Fruit fly (Drosophila melanogaster) whole organism, embryonic: ENCODE results near the gene waw.

ENCODE experiments used
- ATbp ChIP-seq: fragments of 200-800 bp; sonication (Bioruptor generic); optimal IDR thresholded peaks from 2 replicates; lab custom pipeline; 2017; ENCODE audit warnings: missing biosample characterization, mild to moderate bottlenecking, missing genetic modification characterization, missing genetic modification reagents
- CG10979 ChIP-seq: fragments of 200-800 bp; sonication (Bioruptor generic); optimal IDR thresholded peaks from 2 replicates; lab custom pipeline; 2018; ENCODE audit warnings: missing biosample characterization, mild to moderate bottlenecking, missing genetic modification characterization, moderate library complexity
- CG11093 ChIP-seq: fragments of 200-800 bp; sonication (Bioruptor generic); IDR thresholded peaks from 3 replicates; pipeline ENCODE4 v1.3.6; 2022; ENCODE audit warnings: missing biosample characterization, missing genetic modification characterization
- CG12659 ChIP-seq: fragments of 200-800 bp; sonication (Bioruptor generic); optimal IDR thresholded peaks from 3 replicates; lab custom pipeline; 2017; ENCODE audit warnings: mild to moderate bottlenecking, missing biosample characterization, missing genetic modification reagents, missing genetic modification characterization
- CG13424 ChIP-seq: fragments of 200-800 bp; sonication (Bioruptor generic); optimal IDR thresholded peaks from 2 replicates; lab custom pipeline; 2019; ENCODE audit warnings: missing biosample characterization, mild to moderate bottlenecking, missing genetic modification characterization, moderate library complexity
- CG14441 ChIP-seq: fragments of 200-800 bp; sonication (Bioruptor generic); IDR thresholded peaks from 2 replicates; pipeline ENCODE4 v1.3.6; 2022; ENCODE audit warnings: missing biosample characterization, missing genetic modification characterization
- CG15601 ChIP-seq: fragments of 200-800 bp; sonication (Bioruptor generic); optimal IDR thresholded peaks from 3 replicates; lab custom pipeline; 2019; ENCODE audit warnings: missing biosample characterization, mild to moderate bottlenecking, missing genetic modification characterization, moderate library complexity
- CG17385 ChIP-seq: fragments of 200-800 bp; sonication (Bioruptor generic); optimal IDR thresholded peaks from 3 replicates; lab custom pipeline; 2018; ENCODE audit warnings: missing biosample characterization, mild to moderate bottlenecking, missing genetic modification characterization
- CG17829 ChIP-seq: fragments of 200-800 bp; optimal IDR thresholded peaks from 2 replicates; lab custom pipeline; 2019; ENCODE audit warnings: missing biosample characterization, mild to moderate bottlenecking, missing genetic modification characterization, moderate library complexity
- CG18262 ChIP-seq: fragments of 200-800 bp; optimal IDR thresholded peaks from 3 replicates; lab custom pipeline; 2019; ENCODE audit warnings: missing biosample characterization, mild to moderate bottlenecking, missing genetic modification characterization, moderate library complexity
- CG2712 ChIP-seq: fragments of 200-800 bp; optimal IDR thresholded peaks from 3 replicates; lab custom pipeline; 2019; ENCODE audit warnings: missing biosample characterization, mild to moderate bottlenecking, missing genetic modification characterization, moderate library complexity
- CG2875 ChIP-seq: fragments of 200-800 bp; sonication (Bioruptor generic); optimal IDR thresholded peaks from 2 replicates; lab custom pipeline; 2017; ENCODE audit warnings: missing biosample characterization, mild to moderate bottlenecking, missing genetic modification characterization, missing genetic modification reagents
- CG34376 ChIP-seq: fragments of 200-800 bp; sonication (Bioruptor generic); optimal IDR thresholded peaks from 2 replicates; lab custom pipeline; 2018; ENCODE audit warnings: missing biosample characterization, mild to moderate bottlenecking, missing genetic modification characterization
- CG4424 ChIP-seq: fragments of 200-800 bp; sonication (Bioruptor generic); optimal IDR thresholded peaks from 3 replicates; lab custom pipeline; 2016; ENCODE audit warnings: missing biosample characterization, missing genetic modification characterization
- CG4730 ChIP-seq: fragments of 200-800 bp; sonication (Bioruptor generic); IDR thresholded peaks from 2 replicates; pipeline ENCODE4 v1.3.6; 2022; ENCODE audit warnings: missing biosample characterization, missing genetic modification characterization
- CG4820 ChIP-seq: fragments of 200-800 bp; sonication (Bioruptor generic); optimal IDR thresholded peaks from 3 replicates; lab custom pipeline; 2016; ENCODE audit warnings: missing biosample characterization, missing genetic modification characterization
- CG7357 ChIP-seq: fragments of 200-800 bp; sonication (Bioruptor generic); IDR thresholded peaks from 3 replicates; pipeline ENCODE4 v1.3.6; 2022; ENCODE audit warnings: missing biosample characterization, missing genetic modification characterization
- CoRest ChIP-seq: fragments of 200-800 bp; sonication (Bioruptor generic); optimal IDR thresholded peaks from 3 replicates; lab custom pipeline; 2018; ENCODE audit warnings: missing biosample characterization, mild to moderate bottlenecking, missing genetic modification characterization, moderate library complexity
- Dip3 ChIP-seq: fragments of 200-800 bp; sonication (Bioruptor generic); optimal IDR thresholded peaks from 3 replicates; lab custom pipeline; 2016; ENCODE audit warnings: missing biosample characterization, missing genetic modification characterization
- E2f1 ChIP-seq: fragments of 200-800 bp; sonication (Bioruptor generic); IDR thresholded peaks from 2 replicates; pipeline ENCODE4 v1.3.6; 2022; ENCODE audit warnings: missing biosample characterization, missing genetic modification characterization
- ERR ChIP-seq: fragments of 200-800 bp; sonication (Bioruptor generic); optimal IDR thresholded peaks from 2 replicates; lab custom pipeline; 2016; ENCODE audit warnings: missing biosample characterization, missing genetic modification characterization
- Fer1 ChIP-seq: fragments of 200-800 bp; sonication (Bioruptor generic); optimal IDR thresholded peaks from 2 replicates; lab custom pipeline; 2017; ENCODE audit warnings: missing biosample characterization, mild to moderate bottlenecking, missing genetic modification characterization
- HLH3B ChIP-seq: fragments of 200-800 bp; sonication (Bioruptor generic); IDR thresholded peaks from 2 replicates; pipeline ENCODE4 v1.3.6; 2022; ENCODE audit warnings: missing biosample characterization, missing genetic modification characterization
- Hr3 ChIP-seq: fragments of 200-800 bp; sonication (Bioruptor generic); optimal IDR thresholded peaks from 3 replicates; lab custom pipeline; 2016; ENCODE audit warnings: missing biosample characterization, missing genetic modification characterization
- MBD-R2 ChIP-seq: fragments of 200-800 bp; sonication (Bioruptor generic); IDR thresholded peaks from 2 replicates; pipeline ENCODE4 v1.3.6; 2022; ENCODE audit warnings: missing biosample characterization, missing genetic modification characterization
- Med ChIP-seq: fragments of 200-800 bp; sonication (Bioruptor generic); peaks from one replicate; lab custom pipeline; 2016; ENCODE audit warnings: missing biosample characterization, missing genetic modification characterization, mild to moderate bottlenecking, inconsistent platforms, moderate library complexity
- Meics ChIP-seq: fragments of 200-800 bp; sonication (Bioruptor generic); optimal IDR thresholded peaks from 2 replicates; lab custom pipeline; 2017; ENCODE audit warnings: missing biosample characterization, mild to moderate bottlenecking, missing genetic modification characterization
- NK7.1 ChIP-seq: fragments of 200-800 bp; sonication (Bioruptor generic); optimal IDR thresholded peaks from 3 replicates; lab custom pipeline; 2016; ENCODE audit warnings: missing biosample characterization, missing genetic modification characterization
- Oli ChIP-seq: fragments of 200-800 bp; sonication (Bioruptor generic); optimal IDR thresholded peaks from 2 replicates; lab custom pipeline; 2018; ENCODE audit warnings: missing biosample characterization, mild to moderate bottlenecking, missing genetic modification characterization, moderate library complexity
- Rfx ChIP-seq: fragments of 200-800 bp; sonication (Bioruptor generic); IDR thresholded peaks from 2 replicates; pipeline ENCODE4 v1.3.6; 2022; ENCODE audit warnings: missing biosample characterization, missing genetic modification characterization
- Ssrp ChIP-seq: fragments of 200-800 bp; sonication (Bioruptor generic); optimal IDR thresholded peaks from 2 replicates; lab custom pipeline; 2018; ENCODE audit warnings: missing biosample characterization, mild to moderate bottlenecking, missing genetic modification characterization, moderate library complexity
- Xbp1 ChIP-seq: fragments of 200-800 bp; sonication (Bioruptor generic); optimal IDR thresholded peaks from 3 replicates; lab custom pipeline; 2016; ENCODE audit warnings: missing biosample characterization, mild to moderate bottlenecking, missing genetic modification characterization
- ab ChIP-seq: fragments of 200-800 bp; sonication (Bioruptor generic); optimal IDR thresholded peaks from 2 replicates; lab custom pipeline; 2016; ENCODE audit warnings: missing biosample characterization, missing genetic modification characterization
- az2 ChIP-seq: fragments of 200-800 bp; sonication (Bioruptor generic); optimal IDR thresholded peaks from 3 replicates; lab custom pipeline; 2016; ENCODE audit warnings: missing biosample characterization, missing genetic modification characterization
- bcd ChIP-seq: fragments of 200-800 bp; sonication (Bioruptor generic); optimal IDR thresholded peaks from 2 replicates; lab custom pipeline; 2017; ENCODE audit warnings: missing biosample characterization, mild to moderate bottlenecking, missing genetic modification characterization
- chif ChIP-seq, 2 experiments: fragments of 200-800 bp; sonication (Bioruptor generic); optimal IDR thresholded peaks; 3 replicates each; lab custom pipeline; 2016; ENCODE audit warnings: missing biosample characterization in 2 of 2, missing genetic modification characterization in 2 of 2
- chm ChIP-seq: fragments of 200-800 bp; sonication (Bioruptor generic); IDR thresholded peaks from 2 replicates; pipeline ENCODE4 v1.3.6; 2022; ENCODE audit warnings: missing biosample characterization, missing genetic modification characterization
- cwo ChIP-seq: fragments of 200-800 bp; sonication (Bioruptor generic); optimal IDR thresholded peaks from 3 replicates; lab custom pipeline; 2017; ENCODE audit warnings: missing biosample characterization, missing genetic modification characterization, mild to moderate bottlenecking, moderate library complexity, missing genetic modification reagents
- fd102C ChIP-seq: fragments of 200-800 bp; sonication (Bioruptor generic); optimal IDR thresholded peaks from 2 replicates; lab custom pipeline; 2018; ENCODE audit warnings: missing biosample characterization, mild to moderate bottlenecking, missing genetic modification characterization, moderate library complexity
- gfzf ChIP-seq: fragments of 200-800 bp; sonication (Bioruptor generic); optimal IDR thresholded peaks from 2 replicates; lab custom pipeline; 2016; ENCODE audit warnings: missing biosample characterization, mild to moderate bottlenecking, missing genetic modification characterization, moderate library complexity
- hkb ChIP-seq, 2 experiments: fragments of 200-800 bp in 1 of 2; fragments of >200 bp in 1 of 2; sonication (Bioruptor generic) in 1 of 2; IDR thresholded peaks in 1 of 2; optimal IDR thresholded peaks in 1 of 2; 2 replicates each; pipeline versions ENCODE4 v1.3.6 to Lab custom; 2017 to 2022; ENCODE audit warnings: missing biosample characterization in 1 of 2, missing genetic modification characterization in 1 of 2
- lilli ChIP-seq: fragments of 200-800 bp; sonication (Bioruptor generic); optimal IDR thresholded peaks from 3 replicates; lab custom pipeline; 2016; ENCODE audit warnings: missing biosample characterization, missing genetic modification characterization
- nmo ChIP-seq: fragments of 200-800 bp; sonication (Bioruptor generic); optimal IDR thresholded peaks from 2 replicates; lab custom pipeline; 2018; ENCODE audit warnings: missing biosample characterization, mild to moderate bottlenecking, missing genetic modification characterization, moderate library complexity
- row ChIP-seq: fragments of 200-800 bp; sonication (Bioruptor generic); IDR thresholded peaks from 3 replicates; pipeline ENCODE4 v1.3.6; 2022; ENCODE audit warnings: missing biosample characterization, missing genetic modification characterization
- sisA ChIP-seq: fragments of 200-800 bp; sonication (Bioruptor generic); IDR thresholded peaks from 2 replicates; pipeline ENCODE4 v1.3.6; 2022; ENCODE audit warnings: missing biosample characterization, missing genetic modification characterization
- sqz ChIP-seq: fragments of 200-800 bp; sonication (Bioruptor generic); optimal IDR thresholded peaks from 3 replicates; lab custom pipeline; 2018; ENCODE audit warnings: missing biosample characterization, mild to moderate bottlenecking, missing genetic modification characterization
- sr ChIP-seq: fragments of 200-800 bp; sonication (Bioruptor generic); IDR thresholded peaks from 3 replicates; pipeline ENCODE4 v1.3.6; 2022; ENCODE audit warnings: missing biosample characterization, missing genetic modification characterization
- stc ChIP-seq: fragments of 200-800 bp; sonication (Bioruptor generic); IDR thresholded peaks from 2 replicates; pipeline ENCODE4 v1.3.6; 2022; ENCODE audit warnings: missing biosample characterization, missing genetic modification characterization

Gene waw

dm6 chrX:21334522-21335104, 28.2 kb upstream of the waw start (continued):
- TF ChIP-seq CG34376 (GFP tag; lab: Kevin White, UChicago) = no peak
- TF ChIP-seq ATbp (GFP tag; lab: Kevin White, UChicago) = peak; percentile 15
- peak; percentile 1 for TF ChIP-seq Xbp1 (GFP tag; lab: Kevin White, UChicago)
- no peak for TF ChIP-seq sqz (GFP tag; lab: Kevin White, UChicago)
- TF ChIP-seq chm (GFP tag; lab: Robert Waterston, UW) = no peak
- peak; percentile 71 for TF ChIP-seq Med (GFP tag; lab: Kevin White, UChicago)
- TF ChIP-seq nmo = peak; percentile 31
- peak; percentile 48 for TF ChIP-seq Fer1 (GFP tag; lab: Kevin White, UChicago)
- TF ChIP-seq cwo (GFP tag; lab: Kevin White, UChicago) = peak; percentile 17
- TF ChIP-seq Hr3 = no peak
- TF ChIP-seq CG2875 (GFP tag; lab: Kevin White, UChicago) = peak; percentile 31
- TF ChIP-seq gfzf = no peak
- TF ChIP-seq CG4730 = no peak
- TF ChIP-seq ab (GFP tag; lab: Kevin White, UChicago) = no peak
- peak; percentile 1 for TF ChIP-seq az2 (GFP tag; lab: Kevin White, UChicago)
- TF ChIP-seq E2f1 (GFP tag; lab: Robert Waterston, UW) = 0 out of 2 replicates have a peak, but pooled peaks have one; percentile 32
- TF ChIP-seq CG11093 (GFP tag; lab: Robert Waterston, UW) = no peak
- TF ChIP-seq CG15601 (tag; lab: Kevin White, UChicago) = peak; percentile 0
- peak; percentile 54 for TF ChIP-seq CG13424 (tag; lab: Kevin White, UChicago)
- TF ChIP-seq fd102C = no peak
- TF ChIP-seq CG18262 (tag; lab: Kevin White, UChicago) = peak; percentile 41
- TF ChIP-seq hkb (optimal IDR thresholded peaks at IDR 0.05; lab: Kevin White, UChicago) = no peak
- peak; percentile 30; the same call in 1 of the 2 replicates for TF ChIP-seq hkb (GFP tag; IDR thresholded peaks at IDR 0.05; lab: Robert Waterston, UW)
- 0 out of 2 replicates have a peak, but pooled peaks have one; percentile 7 for TF ChIP-seq Rfx (GFP tag; lab: Robert Waterston, UW)
- peak; percentile 29; the same call in 1 of the 2 replicates for TF ChIP-seq HLH3B (GFP tag; lab: Robert Waterston, UW)
- peak; percentile 24 for TF ChIP-seq Meics
- TF ChIP-seq CG10979 (tag; lab: Kevin White, UChicago) = peak; percentile 39
- peak; percentile 52 for TF ChIP-seq row
- TF ChIP-seq CG4820 = peak; percentile 21
- no peak for TF ChIP-seq stc (GFP tag; lab: Robert Waterston, UW)
- TF ChIP-seq CG7357 (GFP tag; lab: Robert Waterston, UW) = no peak
- peak; percentile 32 for TF ChIP-seq Oli (tag; lab: Kevin White, UChicago)
- TF ChIP-seq NK7.1 (GFP tag; lab: Kevin White, UChicago) = no peak
- peak; percentile 13 for TF ChIP-seq lilli (GFP tag; lab: Kevin White, UChicago)
- TF ChIP-seq bcd (GFP tag; lab: Kevin White, UChicago) = no peak
- TF ChIP-seq CoRest (tag; lab: Kevin White, UChicago) = peak; percentile 30
- peak; percentile 13 for TF ChIP-seq Ssrp (tag; lab: Kevin White, UChicago)
- TF ChIP-seq CG17829 = peak; percentile 19
- TF ChIP-seq CG2712 (tag; lab: Kevin White, UChicago) = peak; percentile 21
- TF ChIP-seq Dip3 (GFP tag; lab: Kevin White, UChicago) = no peak
- peak; percentile 3 for TF ChIP-seq CG4424
- TF ChIP-seq sisA (GFP tag; lab: Robert Waterston, UW) = peak; percentile 22; the same call in 1 of the 2 replicates
- TF ChIP-seq CG17385 = peak; percentile 34
- peak; percentile 96 for TF ChIP-seq sr (GFP tag; lab: Robert Waterston, UW)
- TF ChIP-seq ERR = no peak
- peak; percentile 2 for TF ChIP-seq CG12659
- TF ChIP-seq chif (GFP tag; optimal IDR thresholded peaks at IDR 0.05; lab: Kevin White, UChicago) = peak in 1 of 2 experiments; percentile 15
- TF ChIP-seq CG14441 = peak; percentile 38; the same call in 1 of the 2 replicates
- TF ChIP-seq MBD-R2 (GFP tag; lab: Robert Waterston, UW) = no peak
